Fruit fly (Drosophila melanogaster): Measurements from ENCODE around the gene schuy.

The schuy gene

DNA sequence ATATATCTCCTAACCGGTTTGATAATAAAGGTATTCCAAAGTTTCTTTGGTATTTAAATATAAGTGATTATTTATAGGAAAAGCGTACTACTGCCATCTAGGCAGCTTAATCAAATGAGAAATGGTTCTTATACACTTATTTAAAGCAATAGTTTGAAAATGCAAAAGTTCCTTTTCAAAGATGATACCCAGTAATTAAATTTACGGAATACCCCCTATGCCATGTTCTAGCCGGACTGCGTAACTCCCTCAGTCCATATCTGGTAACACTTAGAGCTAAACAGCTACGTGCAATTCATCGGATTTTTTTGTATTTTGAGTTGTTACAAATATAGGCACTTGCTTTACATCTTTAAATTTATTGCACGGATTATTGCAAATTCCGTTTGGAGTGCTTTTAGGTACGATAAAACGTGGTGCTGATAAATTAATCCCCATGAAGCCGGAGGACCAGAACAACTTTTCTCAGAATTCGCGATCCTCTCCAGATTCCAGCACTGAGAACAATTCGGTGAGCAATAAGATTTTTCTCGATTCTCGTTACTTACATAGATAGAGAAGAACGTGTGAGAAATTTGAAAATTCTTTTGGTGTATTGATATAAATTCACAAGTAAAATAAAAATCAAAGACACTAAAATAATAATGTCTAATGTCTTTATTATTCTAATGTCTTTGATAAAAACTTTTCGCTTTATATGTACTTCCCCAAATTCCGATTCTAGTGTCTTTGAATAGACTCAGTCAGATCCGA is 16.8 kb downstream of the schuy start, which contains the start of gene CG7668 (continued):
- no peak for TF ChIP-seq ham (GFP tag; IDR thresholded peaks at IDR 0.05)
- peak; percentile 86 for TF ChIP-seq CG4820 (GFP tag; optimal IDR thresholded peaks at IDR 0.05)
- TF ChIP-seq luna (GFP tag; optimal IDR thresholded peaks at IDR 0.05), result peak; percentile 61
- peak; percentile 11 for TF ChIP-seq ab (GFP tag; optimal IDR thresholded peaks at IDR 0.05)
- TF ChIP-seq CG9817 (tag; optimal IDR thresholded peaks at IDR 0.05), result peak; percentile 88
- peak; percentile 84 for TF ChIP-seq CG10654 (GFP tag; optimal IDR thresholded peaks at IDR 0.05)
- TF ChIP-seq CG17802 (tag; optimal IDR thresholded peaks at IDR 0.05), result peak; percentile 67
- TF ChIP-seq fd3F (GFP tag; optimal IDR thresholded peaks at IDR 0.05), result peak; percentile 81
- peak; percentile 90 for TF ChIP-seq lilli (GFP tag; optimal IDR thresholded peaks at IDR 0.05)
- TF ChIP-seq CG4360 (GFP tag; IDR thresholded peaks at IDR 0.05), result peak; percentile 64
- TF ChIP-seq nerfin-1 (tag; optimal IDR thresholded peaks at IDR 0.05), result peak; percentile 87
- peak; percentile 76 for TF ChIP-seq CG3407 (GFP tag; optimal IDR thresholded peaks at IDR 0.05)
- TF ChIP-seq bcd (GFP tag; optimal IDR thresholded peaks at IDR 0.05), result peak; percentile 89
- peak; percentile 87 for TF ChIP-seq CG4328 (GFP tag; optimal IDR thresholded peaks at IDR 0.05)
- peak; percentile 82 for TF ChIP-seq Lhr (GFP tag; optimal IDR thresholded peaks at IDR 0.05)
- TF ChIP-seq sug (tag; optimal IDR thresholded peaks at IDR 0.05), result peak; percentile 84
- TF ChIP-seq run (tag; optimal IDR thresholded peaks at IDR 0.05), result peak; percentile 85
- peak; percentile 92 for TF ChIP-seq CG13296 (GFP tag; optimal IDR thresholded peaks at IDR 0.05)
- TF ChIP-seq Atf3 (GFP tag; optimal IDR thresholded peaks at IDR 0.05), result peak; percentile 79
- peak; percentile 83 for TF ChIP-seq Chrac-16 (GFP tag; optimal IDR thresholded peaks at IDR 0.05)
- peak; percentile 84 for TF ChIP-seq CG7556 (GFP tag; optimal IDR thresholded peaks at IDR 0.05)
- no peak for TF ChIP-seq CG31224 (GFP tag; IDR thresholded peaks at IDR 0.05)
- peak; percentile 81 for TF ChIP-seq CG13123 (GFP tag; optimal IDR thresholded peaks at IDR 0.05)
- no peak for TF ChIP-seq ash1 (GFP tag; optimal IDR thresholded peaks at IDR 0.05)
- peak; percentile 76; the same call in 1 of the 3 replicates for TF ChIP-seq CG2199 (GFP tag; IDR thresholded peaks at IDR 0.05)
- TF ChIP-seq Ets65A (GFP tag), result peak; percentile 97
- TF ChIP-seq corto (GFP tag; optimal IDR thresholded peaks at IDR 0.05), result peak; percentile 52
- TF ChIP-seq repo (GFP tag; optimal IDR thresholded peaks at IDR 0.05), result peak; percentile 73
- TF ChIP-seq CG11696 (GFP tag; IDR thresholded peaks at IDR 0.05), result peak; percentile 87
- peak; percentile 83 for TF ChIP-seq CG6854 (GFP tag; optimal IDR thresholded peaks at IDR 0.05)
- peak; percentile 82 for TF ChIP-seq CG33213 (GFP tag; optimal IDR thresholded peaks at IDR 0.05)
- TF ChIP-seq unpg (GFP tag; optimal IDR thresholded peaks at IDR 0.05), result peak; percentile 95
- TF ChIP-seq nerfin-2 (GFP tag; IDR thresholded peaks at IDR 0.05; ENCODE audit: partially characterized antibody), result peak; percentile 44; the same call in 1 of the 2 replicates
- peak; percentile 68 for TF ChIP-seq btn (GFP tag; optimal IDR thresholded peaks at IDR 0.05)
- TF ChIP-seq Tbp (GFP tag; optimal IDR thresholded peaks at IDR 0.05), result no peak
- no peak for TF ChIP-seq chinmo (GFP tag; IDR thresholded peaks at IDR 0.05; ENCODE audit: partially characterized antibody)
- TF ChIP-seq klu (GFP tag; IDR thresholded peaks at IDR 0.05), result no peak; the same call in 1 of the 2 replicates
- TF ChIP-seq CG6689 (GFP tag; IDR thresholded peaks at IDR 0.05), result peak; percentile 88
- TF ChIP-seq p53 (GFP tag; optimal IDR thresholded peaks at IDR 0.05), result peak; percentile 74
- TF ChIP-seq Ssrp (tag; optimal IDR thresholded peaks at IDR 0.05), result peak; percentile 87
- TF ChIP-seq GATAe (GFP tag; conservative IDR thresholded peaks at IDR 0.05), result no peak
- no peak for TF ChIP-seq zen2 (GFP tag; IDR thresholded peaks at IDR 0.05; ENCODE audit: partially characterized antibody)
- TF ChIP-seq NK7.1 (GFP tag; optimal IDR thresholded peaks at IDR 0.05), result peak; percentile 74
- TF ChIP-seq eyg (GFP tag; optimal IDR thresholded peaks at IDR 0.05), result peak; percentile 58
- TF ChIP-seq pita (GFP tag; optimal IDR thresholded peaks at IDR 0.05), result no peak
- no peak; the same call in 1 of the 2 replicates for TF ChIP-seq ara (GFP tag; IDR thresholded peaks at IDR 0.05)
- peak; percentile 91 for TF ChIP-seq zen (tag; optimal IDR thresholded peaks at IDR 0.05)
- TF ChIP-seq C15 (GFP tag; IDR thresholded peaks at IDR 0.05), result peak; percentile 79; the same call in 1 of the 3 replicates
- TF ChIP-seq E2f2 (GFP tag; IDR thresholded peaks at IDR 0.05), result peak; percentile 68
- TF ChIP-seq Hr39 (optimal IDR thresholded peaks at IDR 0.05), result no peak

All from whole organism, embryonic.